Worm (Caenorhabditis elegans) whole organism, early embryonic: ENCODE data around the gene F37H8.5.

Source experiments
- B0310.2 ChIP-seq: sonication (generic microtip); optimal IDR thresholded peaks from 2 replicates; lab custom pipeline; 2016; ENCODE audit warnings: mild to moderate bottlenecking, missing genetic modification characterization, missing compliant biosample characterization
- F13C5.2 ChIP-seq: sonication (generic microtip); optimal IDR thresholded peaks from 2 replicates; lab custom pipeline; 2017; ENCODE audit warnings: mild to moderate bottlenecking, missing genetic modification characterization, inconsistent platforms, missing compliant biosample characterization
- aly-1 ChIP-seq: sonication (generic microtip); optimal IDR thresholded peaks from 2 replicates; lab custom pipeline; 2016; ENCODE audit warnings: missing genetic modification characterization, missing compliant biosample characterization
- ama-1 ChIP-seq: fragments of 150-350 bp; optimal IDR thresholded peaks from 2 replicates; lab custom pipeline; 2014
- ceh-13 ChIP-seq: fragments of 200-800 bp; sonication (Bioruptor generic); optimal IDR thresholded peaks from 2 replicates; lab custom pipeline; 2018; ENCODE audit warnings: mild to moderate bottlenecking, missing genetic modification characterization, missing compliant biosample characterization
- ceh-36 ChIP-seq: sonication (generic microtip); optimal IDR thresholded peaks from 2 replicates; lab custom pipeline; 2016; ENCODE audit warnings: missing genetic modification characterization, inconsistent platforms, missing compliant biosample characterization
- ets-7 ChIP-seq: sonication (generic microtip); optimal IDR thresholded peaks from 2 replicates; lab custom pipeline; 2016; ENCODE audit warnings: missing genotype, missing genetic modification characterization, missing compliant biosample characterization
- flt-1 ChIP-seq: fragments of 200-800 bp; sonication (Bioruptor generic); IDR thresholded peaks from 2 replicates; pipeline ENCODE4 v1.3.6; 2022; ENCODE audit warnings: missing genetic modification characterization, missing compliant biosample characterization
- hmbx-1 ChIP-seq: sonication (generic microtip); optimal IDR thresholded peaks from 2 replicates; lab custom pipeline; 2016; ENCODE audit warnings: mild to moderate bottlenecking, missing genetic modification characterization, missing compliant biosample characterization
- hmg-4 ChIP-seq: fragments of 200-800 bp; sonication (Bioruptor generic); optimal IDR thresholded peaks from 2 replicates; lab custom pipeline; 2018; ENCODE audit warnings: mild to moderate bottlenecking, missing genetic modification characterization, missing compliant biosample characterization
- hnd-1 ChIP-seq: sonication (generic microtip); optimal IDR thresholded peaks from 2 replicates; lab custom pipeline; 2016; ENCODE audit warnings: missing genetic modification characterization, missing compliant biosample characterization
- pes-1 ChIP-seq: fragments of 200-800 bp; sonication (Bioruptor generic); IDR thresholded peaks from 2 replicates; pipeline ENCODE4 v1.3.6; 2022; ENCODE audit warnings: missing genetic modification reagents, missing genetic modification characterization, missing compliant biosample characterization
- scrt-1 ChIP-seq: fragments of 200-800 bp; sonication (Bioruptor generic); IDR thresholded peaks from 2 replicates; pipeline ENCODE4 v1.3.6; 2022; ENCODE audit warnings: missing genetic modification characterization, missing compliant biosample characterization
- sea-1 ChIP-seq: fragments of 200-800 bp; sonication (Bioruptor generic); conservative IDR thresholded peaks from 2 replicates; pipeline ENCODE4 v1.3.6; 2022; ENCODE audit warnings: missing genetic modification characterization, missing compliant biosample characterization
- tbx-11 ChIP-seq: fragments of 200-800 bp; sonication (Bioruptor generic); IDR thresholded peaks from 2 replicates; pipeline ENCODE4 v1.3.6; 2022; ENCODE audit warnings: missing genetic modification characterization, missing compliant biosample characterization
- tbx-37 ChIP-seq: fragments of 200-800 bp; sonication (Bioruptor generic); conservative IDR thresholded peaks from 2 replicates; pipeline ENCODE4 v1.3.6; 2022; ENCODE audit warnings: missing genetic modification reagents, missing genetic modification characterization, missing compliant biosample characterization
- tra-4 ChIP-seq: sonication (generic microtip); optimal IDR thresholded peaks from 2 replicates; lab custom pipeline; 2017; ENCODE audit warnings: missing genetic modification characterization, missing compliant biosample characterization

F37H8.5 gene

DNA sequence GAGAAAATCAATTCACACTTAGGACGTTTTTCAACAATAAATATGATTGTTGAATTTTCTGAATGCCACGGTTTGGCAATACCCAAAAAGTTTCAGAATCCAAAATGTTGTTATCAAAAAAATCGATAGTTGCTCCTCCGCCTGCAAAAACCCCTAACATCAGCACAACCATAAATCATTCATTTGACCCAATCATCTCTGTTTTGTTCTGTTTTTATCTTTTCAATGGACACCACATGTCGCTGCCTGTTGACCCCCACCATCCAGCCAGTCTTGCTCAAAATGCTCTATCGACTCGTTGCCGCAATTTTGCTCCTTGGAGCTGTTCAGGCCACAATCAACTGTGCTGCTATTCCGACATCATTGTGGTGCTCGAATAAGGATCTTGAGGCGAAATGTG is at the start of gene F37H8.5:
Gene F37H8.5 (plus strand): TSS at position 181 of the 400 bp plus-strand sequence.
- TF ChIP-seq hnd-1 (no peak), tbx-37 (GFP tag; lab: Robert Waterston, UW) (no peak), flt-1 (no peak), B0310.2 (tag; lab: Kevin White, UChicago) (no peak), tbx-11 (no peak), hmbx-1 (tag; lab: Kevin White, UChicago) (no peak), ama-1 (lab: Kevin White, UChicago) (no peak), ceh-36 (tag; lab: Kevin White, UChicago) (no peak), scrt-1 (GFP tag; lab: Robert Waterston, UW) (no peak), aly-1 (tag; lab: Kevin White, UChicago) (no peak), F13C5.2 (tag; lab: Kevin White, UChicago) (no peak), hmg-4 (GFP tag; lab: Kevin White, UChicago) (no peak), tra-4 (tag; lab: Kevin White, UChicago) (no peak), ets-7 (tag; lab: Kevin White, UChicago) (no peak), pes-1 (GFP tag; lab: Robert Waterston, UW) (no peak), sea-1 (GFP tag; lab: Robert Waterston, UW) (no peak)

- TF ChIP-seq ceh-13 (GFP tag; lab: Kevin White, UChicago), result no peak
- no peak for TF ChIP-seq ceh-36 (tag; lab: Kevin White, UChicago)
- TF ChIP-seq flt-1, result no peak
- TF ChIP-seq tra-4 (tag; lab: Kevin White, UChicago), result no peak
- no peak for TF ChIP-seq tbx-37 (GFP tag; lab: Robert Waterston, UW)
- TF ChIP-seq tbx-11, result no peak
- no peak for TF ChIP-seq ama-1 (lab: Kevin White, UChicago)
- TF ChIP-seq hnd-1, result no peak
- no peak for TF ChIP-seq sea-1 (GFP tag; lab: Robert Waterston, UW)
- TF ChIP-seq F13C5.2 (tag; lab: Kevin White, UChicago), result no peak
- no peak for TF ChIP-seq scrt-1 (GFP tag; lab: Robert Waterston, UW)
- no peak for TF ChIP-seq B0310.2 (tag; lab: Kevin White, UChicago)
- no peak for TF ChIP-seq aly-1 (tag; lab: Kevin White, UChicago)
Observed at ce11 chrII:11140140-11140539, 47.9 kb upstream of the F37H8.5 start, which contains the start of gene F40F8.4. Gene F40F8.4, minus strand, starts transcription at chrII:11140240.

DNA sequence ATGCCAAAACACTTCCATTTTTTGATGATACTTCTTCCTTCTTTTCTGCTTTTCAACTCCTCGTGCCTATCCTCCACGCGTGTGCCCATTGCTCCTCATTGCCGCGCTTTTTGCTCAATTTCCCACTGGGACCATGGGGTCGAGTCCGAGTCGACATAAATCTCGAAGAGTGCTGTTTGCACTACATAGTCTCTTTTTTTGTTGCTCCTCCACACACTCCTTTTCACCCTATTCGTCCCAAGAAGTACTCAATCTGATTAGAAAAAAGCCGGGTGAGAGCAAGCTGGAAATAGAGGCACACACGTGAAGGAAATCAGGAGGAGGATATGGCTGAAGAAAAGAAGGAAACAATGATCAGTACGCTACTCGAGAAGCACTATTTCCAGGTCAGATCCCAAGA is 45.4 kb upstream of the F37H8.5 start, which contains the start of gene arrd-6:
Gene arrd-6 (plus strand): TSS at position 169 of the 400 bp plus-strand sequence.
- TF ChIP-seq flt-1 (no peak), ceh-13 (GFP tag; lab: Kevin White, UChicago) (no peak), ets-7 (tag; lab: Kevin White, UChicago) (no peak), F13C5.2 (tag; lab: Kevin White, UChicago) (no peak), aly-1 (tag; lab: Kevin White, UChicago) (no peak), B0310.2 (tag; lab: Kevin White, UChicago) (no peak), tbx-37 (GFP tag; lab: Robert Waterston, UW) (no peak), ama-1 (lab: Kevin White, UChicago) (no peak)

- no peak for TF ChIP-seq ceh-13 (GFP tag; lab: Kevin White, UChicago)
- no peak for TF ChIP-seq ceh-36 (tag; lab: Kevin White, UChicago)
- no peak for TF ChIP-seq ama-1 (lab: Kevin White, UChicago)
- no peak for TF ChIP-seq hmg-4 (GFP tag; lab: Kevin White, UChicago)
- TF ChIP-seq aly-1 (tag; lab: Kevin White, UChicago), result no peak
- no peak for TF ChIP-seq hmbx-1 (tag; lab: Kevin White, UChicago)
- TF ChIP-seq pes-1 (GFP tag; lab: Robert Waterston, UW), result no peak
- no peak for TF ChIP-seq tbx-37 (GFP tag; lab: Robert Waterston, UW)
Observed at ce11 chrII:11149866-11150685, 37.9 kb upstream of the F37H8.5 start.

ce11 chrII:11150976-11151375 is 37.0 kb upstream of the F37H8.5 start:
- TF ChIP-seq hmg-4 (GFP tag; lab: Kevin White, UChicago) (no peak), ceh-13 (GFP tag; lab: Kevin White, UChicago) (no peak), scrt-1 (GFP tag; lab: Robert Waterston, UW) (no peak), tra-4 (tag; lab: Kevin White, UChicago) (no peak), tbx-11 (no peak)

ce11 chrII:11152495-11152894 is 35.5 kb upstream of the F37H8.5 start, which contains the start of gene pqm-1:
Gene pqm-1, minus strand, starts transcription at chrII:11152595.
- no peak for TF ChIP-seq sea-1 (GFP tag; lab: Robert Waterston, UW)
- TF ChIP-seq F13C5.2 (tag; lab: Kevin White, UChicago), result no peak
- no peak for TF ChIP-seq flt-1
- TF ChIP-seq tbx-11, result no peak
- TF ChIP-seq ets-7 (tag; lab: Kevin White, UChicago), result no peak
- TF ChIP-seq ceh-13 (GFP tag; lab: Kevin White, UChicago), result no peak
- TF ChIP-seq aly-1 (tag; lab: Kevin White, UChicago), result no peak
- TF ChIP-seq tra-4 (tag; lab: Kevin White, UChicago), result no peak
- TF ChIP-seq ceh-36 (tag; lab: Kevin White, UChicago), result no peak

- TF ChIP-seq aly-1 (tag; lab: Kevin White, UChicago) (no peak), hnd-1 (no peak), flt-1 (no peak), sea-1 (GFP tag; lab: Robert Waterston, UW) (no peak), F13C5.2 (tag; lab: Kevin White, UChicago) (no peak), ets-7 (tag; lab: Kevin White, UChicago) (no peak), tbx-37 (GFP tag; lab: Robert Waterston, UW) (no peak), scrt-1 (GFP tag; lab: Robert Waterston, UW) (no peak), ceh-36 (tag; lab: Kevin White, UChicago) (no peak), B0310.2 (tag; lab: Kevin White, UChicago) (no peak), ceh-13 (GFP tag; lab: Kevin White, UChicago) (no peak), pes-1 (GFP tag; lab: Robert Waterston, UW) (no peak), ama-1 (lab: Kevin White, UChicago) (no peak), hmbx-1 (tag; lab: Kevin White, UChicago) (no peak), hmg-4 (GFP tag; lab: Kevin White, UChicago) (no peak)
Observed at ce11 chrII:11153080-11153479, 34.9 kb upstream of the F37H8.5 start.
